Worm (Caenorhabditis elegans) whole organism, L1 larva: Measurements from ENCODE around the gene alh-1.
A peak's percentile ranks its signal among the peaks of the same experiment; 100 is the strongest.

ENCODE experiments used
- F16B12.6 ChIP-seq: fragments of 150-350 bp; optimal IDR thresholded peaks from 2 replicates; lab custom pipeline; 2014; ENCODE audit warnings: missing biosample characterization, missing genetic modification characterization
- aly-2 ChIP-seq: fragments of 150-350 bp; optimal IDR thresholded peaks from 2 replicates; lab custom pipeline; 2014; ENCODE audit warnings: missing biosample characterization, missing genetic modification characterization
- ceh-90 ChIP-seq: sonication (generic microtip); optimal IDR thresholded peaks from 2 replicates; lab custom pipeline; 2016; ENCODE audit warnings: missing genetic modification characterization, missing compliant biosample characterization
- dsc-1 ChIP-seq: sonication (generic microtip); optimal IDR thresholded peaks from 2 replicates; lab custom pipeline; 2016; ENCODE audit warnings: mild to moderate bottlenecking, missing genetic modification characterization, missing compliant biosample characterization
- efl-1 ChIP-seq, 4 experiments: fragments of 150-350 bp; optimal IDR thresholded peaks in 3 of 4; peaks in 1 of 4; 1 replicate in 1 of 4; 2 replicates in 3 of 4; lab custom pipeline; 2014; ENCODE audit warnings: missing biosample characterization in 2 of 4, missing genetic modification characterization in 2 of 4, missing genetic modification reagents in 2 of 4
- egl-13 ChIP-seq: sonication (generic microtip); optimal IDR thresholded peaks from 2 replicates; lab custom pipeline; 2016; ENCODE audit warnings: missing genotype, missing genetic modification reagents, missing genetic modification characterization, missing compliant biosample characterization
- egl-27 ChIP-seq, 2 experiments: fragments of 150-350 bp in 1 of 2; sonication (generic microtip); optimal IDR thresholded peaks; 3 replicates each; lab custom pipeline; 2017 to 2018; ENCODE audit warnings: missing biosample characterization in 2 of 2, missing genetic modification characterization in 2 of 2, missing genetic modification reagents in 2 of 2
- elt-2 ChIP-seq: sonication (generic microtip); optimal IDR thresholded peaks from 2 replicates; lab custom pipeline; 2016; ENCODE audit warnings: missing genetic modification characterization, mild to moderate bottlenecking, inconsistent platforms, missing compliant biosample characterization, missing genetic modification reagents
- fkh-10 ChIP-seq: sonication (generic microtip); optimal IDR thresholded peaks from 2 replicates; lab custom pipeline; 2017; ENCODE audit warnings: missing biosample characterization, missing genetic modification reagents, missing genetic modification characterization
- fkh-4 ChIP-seq: sonication (generic microtip); optimal IDR thresholded peaks from 2 replicates; lab custom pipeline; 2016; ENCODE audit warnings: missing compliant biosample characterization, missing genetic modification characterization, borderline replicate concordance
- hlh-17 ChIP-seq: fragments of 200-800 bp; sonication (Bioruptor generic); optimal IDR thresholded peaks from 2 replicates; lab custom pipeline; 2018; ENCODE audit warnings: missing genetic modification characterization, mild to moderate bottlenecking, missing compliant biosample characterization, moderate library complexity, borderline replicate concordance
- hlh-4 ChIP-seq: sonication (generic microtip); optimal IDR thresholded peaks from 2 replicates; lab custom pipeline; 2016; ENCODE audit warnings: mild to moderate bottlenecking, missing genetic modification characterization, missing compliant biosample characterization
- irx-1 ChIP-seq: sonication (generic microtip); optimal IDR thresholded peaks from 2 replicates; lab custom pipeline; 2016; ENCODE audit warnings: missing genetic modification characterization, missing compliant biosample characterization
- lin-14 ChIP-seq: fragments of 200-800 bp; sonication (Bioruptor generic); optimal IDR thresholded peaks from 2 replicates; lab custom pipeline; 2018; ENCODE audit warnings: mild to moderate bottlenecking, missing genetic modification characterization, moderate library complexity, missing compliant biosample characterization
- lin-15B ChIP-seq: fragments of 150-350 bp; sonication (generic microtip); optimal IDR thresholded peaks from 3 replicates; lab custom pipeline; 2014; ENCODE audit warnings: missing biosample characterization, missing genetic modification characterization
- lin-35 ChIP-seq, 2 experiments: fragments of 150-350 bp; optimal IDR thresholded peaks; 2 replicates each; lab custom pipeline; 2014; ENCODE audit warnings: missing biosample characterization in 2 of 2, missing genetic modification characterization in 2 of 2, missing genetic modification reagents in 2 of 2
- lir-3 ChIP-seq: sonication (generic microtip); optimal IDR thresholded peaks from 2 replicates; lab custom pipeline; 2016; ENCODE audit warnings: mild to moderate bottlenecking, missing genetic modification characterization, moderate library complexity, missing compliant biosample characterization; ENCODE audit not compliant: poor library complexity
- lsy-2 ChIP-seq, 2 experiments: fragments of 150-350 bp; optimal IDR thresholded peaks; 2 replicates each; lab custom pipeline; 2014; ENCODE audit warnings: missing biosample characterization in 2 of 2, missing genetic modification characterization in 2 of 2
- mdl-1 ChIP-seq, 2 experiments: fragments of 150-350 bp; optimal IDR thresholded peaks; 2 replicates each; lab custom pipeline; 2014 to 2017; ENCODE audit warnings: missing biosample characterization in 2 of 2, missing genetic modification characterization in 2 of 2, inconsistent platforms in 1 of 2
- mep-1 ChIP-seq: fragments of 150-350 bp; optimal IDR thresholded peaks from 2 replicates; lab custom pipeline; 2014; ENCODE audit warnings: missing biosample characterization, missing genetic modification characterization
- nhr-11 ChIP-seq: fragments of 150-350 bp; optimal IDR thresholded peaks from 2 replicates; lab custom pipeline; 2014; ENCODE audit warnings: missing biosample characterization, missing genetic modification characterization
- nhr-19 ChIP-seq: fragments of 200-800 bp; sonication (Bioruptor generic); conservative IDR thresholded peaks from 2 replicates; pipeline ENCODE4 v1.3.6; 2022; ENCODE audit warnings: missing genetic modification characterization, missing compliant biosample characterization
- nhr-20 ChIP-seq: sonication (generic microtip); optimal IDR thresholded peaks from 2 replicates; lab custom pipeline; 2016; ENCODE audit warnings: mild to moderate bottlenecking, missing genetic modification characterization, missing compliant biosample characterization
- nhr-237 ChIP-seq: fragments of 150-350 bp; optimal IDR thresholded peaks from 2 replicates; lab custom pipeline; 2014; ENCODE audit warnings: missing biosample characterization, missing genetic modification characterization
- nhr-28 ChIP-seq: fragments of 150-350 bp; optimal IDR thresholded peaks from 2 replicates; lab custom pipeline; 2014; ENCODE audit warnings: missing biosample characterization, missing genetic modification characterization
- nhr-47 ChIP-seq: sonication (generic microtip); optimal IDR thresholded peaks from 2 replicates; lab custom pipeline; 2016; ENCODE audit warnings: mild to moderate bottlenecking, missing genetic modification characterization, moderate library complexity, missing compliant biosample characterization
- nhr-76 ChIP-seq: sonication (generic microtip); optimal IDR thresholded peaks from 2 replicates; lab custom pipeline; 2017; ENCODE audit warnings: missing biosample characterization, missing genetic modification characterization
- nhr-85 ChIP-seq: sonication (generic microtip); peaks from one replicate; lab custom pipeline; 2016; ENCODE audit warnings: missing genetic modification characterization, inconsistent platforms, missing compliant biosample characterization
- nhr-90 ChIP-seq: sonication (generic microtip); optimal IDR thresholded peaks from 2 replicates; lab custom pipeline; 2016; ENCODE audit warnings: mild to moderate bottlenecking, missing genetic modification characterization, missing compliant biosample characterization; ENCODE audit not compliant: poor library complexity
- pag-3 ChIP-seq: sonication (generic microtip); optimal IDR thresholded peaks from 2 replicates; lab custom pipeline; 2017; ENCODE audit warnings: missing genetic modification characterization, mild to moderate bottlenecking, missing compliant biosample characterization, antibody characterized with exemption, borderline replicate concordance; ENCODE audit not compliant: insufficient read depth
- pqm-1 ChIP-seq: sonication (generic microtip); optimal IDR thresholded peaks from 3 replicates; lab custom pipeline; 2017; ENCODE audit warnings: missing biosample characterization, missing genetic modification characterization
- snpc-4 ChIP-seq: fragments of 150-350 bp; optimal IDR thresholded peaks from 2 replicates; lab custom pipeline; 2014; ENCODE audit warnings: missing biosample characterization, missing genetic modification characterization
- snu-23 ChIP-seq: sonication (generic microtip); optimal IDR thresholded peaks from 2 replicates; lab custom pipeline; 2016; ENCODE audit warnings: missing genetic modification characterization, missing compliant biosample characterization
- sox-4 ChIP-seq: sonication (generic microtip); optimal IDR thresholded peaks from 2 replicates; lab custom pipeline; 2016; ENCODE audit warnings: missing genetic modification characterization, missing compliant biosample characterization
- sup-37 ChIP-seq: fragments of 200-800 bp; sonication (Bioruptor generic); optimal IDR thresholded peaks from 2 replicates; lab custom pipeline; 2018; ENCODE audit warnings: mild to moderate bottlenecking, missing genetic modification characterization, missing compliant biosample characterization
- swsn-7 ChIP-seq: sonication (generic microtip); optimal IDR thresholded peaks from 2 replicates; lab custom pipeline; 2016; ENCODE audit warnings: missing genetic modification characterization, missing compliant biosample characterization
- tbx-2 ChIP-seq: sonication (generic microtip); optimal IDR thresholded peaks from 2 replicates; lab custom pipeline; 2016; ENCODE audit warnings: missing genetic modification characterization, missing compliant biosample characterization
- tlp-1 ChIP-seq: fragments of 150-350 bp; optimal IDR thresholded peaks from 2 replicates; lab custom pipeline; 2014; ENCODE audit warnings: missing biosample characterization, missing genetic modification characterization
- unc-30 ChIP-seq: sonication (generic microtip); optimal IDR thresholded peaks from 2 replicates; lab custom pipeline; 2017; ENCODE audit warnings: missing biosample characterization, missing genetic modification characterization
- unc-62 ChIP-seq: fragments of 150-350 bp; optimal IDR thresholded peaks from 2 replicates; lab custom pipeline; 2014; ENCODE audit warnings: missing biosample characterization, missing genetic modification reagents, missing genetic modification characterization
- unc-86 ChIP-seq: sonication (generic microtip); optimal IDR thresholded peaks from 2 replicates; lab custom pipeline; 2016; ENCODE audit warnings: missing genetic modification characterization, missing compliant biosample characterization
- zag-1 ChIP-seq: fragments of 150-350 bp; optimal IDR thresholded peaks from 2 replicates; lab custom pipeline; 2014; ENCODE audit warnings: missing biosample characterization, missing genetic modification characterization

The alh-1 gene

DNA sequence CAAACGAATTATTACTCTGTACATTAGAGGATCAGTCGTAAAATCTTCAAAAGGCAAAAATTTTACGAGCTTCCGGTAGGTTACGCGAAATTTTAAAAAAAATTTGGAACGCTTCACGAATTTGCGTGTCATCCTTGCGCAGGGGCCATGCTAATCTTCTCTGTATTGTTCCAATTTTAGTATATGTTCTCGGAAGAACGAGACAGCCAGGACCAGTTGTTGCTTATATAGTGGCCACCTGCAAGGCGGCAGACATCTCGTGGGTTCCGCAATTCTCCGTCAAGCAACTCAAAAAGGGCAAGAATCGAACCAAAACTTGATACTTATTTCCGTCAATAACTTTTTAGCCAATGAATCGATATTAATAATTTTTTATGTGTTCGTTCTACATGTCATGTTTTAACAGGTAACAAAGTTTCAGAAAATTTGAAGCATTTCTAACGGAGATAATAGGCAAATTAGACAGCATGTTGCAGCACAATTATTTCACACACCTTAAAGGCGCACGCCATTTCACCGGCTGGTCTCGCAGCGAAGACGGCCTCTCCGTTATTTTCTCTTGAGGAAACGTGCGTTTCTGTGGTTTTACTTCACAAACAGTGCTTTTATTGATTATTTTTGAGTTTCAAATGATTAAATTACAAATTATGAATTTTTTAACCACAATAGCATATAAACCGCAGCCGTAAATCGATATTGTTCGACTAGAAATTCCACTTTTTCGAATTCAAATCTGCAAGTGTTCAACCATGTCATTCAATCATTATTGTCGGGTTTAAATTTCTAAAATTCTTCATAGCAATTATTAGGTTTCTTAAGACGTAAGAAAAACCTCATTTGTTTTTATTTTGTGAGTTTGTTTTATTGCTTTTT, 3.4 kb downstream of the alh-1 start (continued):
- TF ChIP-seq pqm-1 (tag; lab: Kevin White, UChicago) = no peak
- TF ChIP-seq hlh-17 (GFP tag; lab: Kevin White, UChicago) = no peak
- TF ChIP-seq snpc-4 (tag; lab: Kevin White, UChicago) = peak; percentile 99
- TF ChIP-seq unc-86 (tag; lab: Kevin White, UChicago) = peak; percentile 89
- TF ChIP-seq mep-1 (tag; lab: Kevin White, UChicago) = peak; percentile 67
- TF ChIP-seq nhr-11 (tag; lab: Kevin White, UChicago) = no peak
- TF ChIP-seq egl-27 (tag; optimal IDR thresholded peaks at IDR 0.05; lab: Kevin White, UChicago) = no peak
- TF ChIP-seq nhr-19 (GFP tag; lab: Robert Waterston, UW) = peak; percentile 93
- TF ChIP-seq egl-13 (tag; lab: Kevin White, UChicago) = peak; percentile 88
- peak; percentile 92 for TF ChIP-seq nhr-90 (tag; lab: Kevin White, UChicago)
- peak; percentile 37 for TF ChIP-seq lin-15B (tag; lab: Kevin White, UChicago)
- peak; percentile 43 for TF ChIP-seq fkh-4 (tag; lab: Kevin White, UChicago)
- peak; percentile 50 to 74 for TF ChIP-seq lsy-2 (tag; optimal IDR thresholded peaks at IDR 0.05; lab: Kevin White, UChicago)
- TF ChIP-seq unc-30 = no peak
- TF ChIP-seq elt-2 = peak; percentile 77
- no peak for TF ChIP-seq nhr-28 (tag; lab: Kevin White, UChicago)
- TF ChIP-seq nhr-47 (tag; lab: Kevin White, UChicago) = peak; percentile 95
- TF ChIP-seq lin-35 (GFP tag; optimal IDR thresholded peaks at IDR 0.05; lab: Kevin White, UChicago) = peak; percentile 65 to 76
- peak; percentile 38 for TF ChIP-seq ceh-90 (tag; lab: Kevin White, UChicago)
- TF ChIP-seq hlh-4 (tag; lab: Kevin White, UChicago) = peak; percentile 10
- peak; percentile 91 for TF ChIP-seq swsn-7 (tag; lab: Kevin White, UChicago)
- no peak for TF ChIP-seq zag-1 (tag; lab: Kevin White, UChicago)
- TF ChIP-seq nhr-237 (tag; lab: Kevin White, UChicago) = no peak
- TF ChIP-seq tbx-2 = peak; percentile 89
- peak; percentile 87 for TF ChIP-seq nhr-20
- TF ChIP-seq fkh-10 (GFP tag; lab: Kevin White, UChicago) = peak; percentile 58
- TF ChIP-seq pag-3 = no peak
- TF ChIP-seq unc-62 (GFP tag; lab: Kevin White, UChicago) = no peak
- peak; percentile 91 for TF ChIP-seq snu-23 (GFP tag; lab: Kevin White, UChicago)
- peak; percentile 87 for TF ChIP-seq lin-14 (GFP tag; lab: Kevin White, UChicago)
- TF ChIP-seq sup-37 (GFP tag; lab: Kevin White, UChicago) = peak; percentile 63
- peak; percentile 83 for TF ChIP-seq irx-1 (tag; lab: Kevin White, UChicago)
- TF ChIP-seq dsc-1 (tag; lab: Kevin White, UChicago) = peak; percentile 87
- peak in 1 of 2 experiments; percentile 51 for TF ChIP-seq mdl-1 (tag; optimal IDR thresholded peaks at IDR 0.05; lab: Kevin White, UChicago)
- peak; percentile 72 for TF ChIP-seq lir-3 (tag; lab: Kevin White, UChicago)
- peak; percentile 49 for TF ChIP-seq aly-2
- TF ChIP-seq nhr-76 (tag; lab: Kevin White, UChicago) = no peak

DNA sequence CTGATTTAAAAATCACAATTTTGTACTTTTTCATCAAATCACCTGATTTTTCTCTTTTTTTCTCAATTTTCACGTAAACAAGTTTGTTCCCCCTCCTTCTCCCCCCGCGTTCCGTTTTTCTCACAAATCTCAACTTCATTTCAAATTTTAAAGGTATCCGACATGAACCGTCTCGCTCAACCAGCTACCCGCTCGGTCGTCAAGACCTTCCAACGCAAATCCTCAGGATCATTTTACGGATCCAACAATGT, 3.9 kb downstream of the alh-1 start, which contains the start of gene cox-6A:
cox-6A (plus strand) TSS at position 152 of the 251 bp plus-strand sequence.
- TF ChIP-seq nhr-28 (tag; lab: Kevin White, UChicago) = no peak

DNA sequence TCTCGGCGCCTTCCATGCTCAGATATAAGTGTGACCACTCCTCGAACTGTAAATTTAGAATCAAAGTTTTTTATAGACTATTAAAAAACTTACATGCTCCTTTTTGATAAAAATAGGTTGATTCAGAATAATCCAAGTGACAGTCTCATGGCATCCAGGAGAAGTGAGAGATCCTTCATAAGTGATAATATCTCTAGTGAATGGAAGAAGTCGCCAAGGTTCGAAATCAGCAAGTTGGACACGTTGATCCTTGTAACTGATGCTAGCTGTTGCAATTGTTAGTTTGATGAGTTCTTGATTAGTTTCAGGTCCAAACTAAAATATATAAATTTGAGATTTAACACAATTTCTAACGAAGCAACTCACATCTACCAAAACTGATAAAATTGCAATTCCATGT, 5.7 kb downstream of the alh-1 start:
- TF ChIP-seq lsy-2 (tag; optimal IDR thresholded peaks at IDR 0.05; lab: Kevin White, UChicago) = no peak
- no peak for TF ChIP-seq unc-30
- peak; percentile 44 for TF ChIP-seq nhr-85 (tag; lab: Kevin White, UChicago)
- TF ChIP-seq tlp-1 (tag; lab: Kevin White, UChicago) = no peak
- TF ChIP-seq snu-23 (GFP tag; lab: Kevin White, UChicago) = no peak
- no peak for TF ChIP-seq efl-1 (optimal IDR thresholded peaks at IDR 0.05; lab: Kevin White, UChicago)
- TF ChIP-seq efl-1 (GFP tag; optimal IDR thresholded peaks at IDR 0.05 in 1 of 2; lab: Kevin White, UChicago) = peak in 1 of 2 experiments; percentile 42
- no peak for TF ChIP-seq F16B12.6 (tag; lab: Kevin White, UChicago)
- TF ChIP-seq sox-4 = no peak
- no peak for TF ChIP-seq dsc-1 (tag; lab: Kevin White, UChicago)
